Fruit fly (Drosophila melanogaster) S2 (cell line): Measurements from ENCODE around the gene TfIIFbeta.

ENCODE experiments used
- CG8478 ChIP-seq: fragments of >200 bp; optimal IDR thresholded peaks from 2 replicates; lab custom pipeline; 2018
- CTCF ChIP-seq, 2 experiments: fragments of >200 bp; optimal IDR thresholded peaks; 2 replicates each; lab custom pipeline; 2018

DNA sequence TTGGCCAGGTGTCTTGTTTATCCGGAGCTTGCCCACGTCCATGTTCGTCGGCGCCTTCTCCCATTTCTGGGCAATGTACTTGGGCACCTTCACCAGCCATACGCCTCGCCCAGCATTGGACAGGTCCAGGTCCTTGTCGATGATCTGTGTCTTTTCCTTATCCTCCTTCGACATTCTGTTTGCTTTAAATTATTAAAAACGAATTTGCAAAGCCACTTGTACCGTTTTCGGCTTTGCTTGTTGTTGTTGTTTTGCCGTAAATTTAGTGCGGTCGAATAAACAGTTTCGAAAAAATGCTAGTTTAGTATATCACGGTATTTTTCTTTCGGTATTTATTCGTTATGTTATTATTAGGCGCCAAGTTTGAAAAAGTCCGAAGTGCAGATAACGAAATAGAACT is at the start of gene TfIIFbeta:
- TF ChIP-seq CG8478 (no peak), CTCF (optimal IDR thresholded peaks at IDR 0.05; lab: Kevin White, UChicago) (no peak)
